Worm (Caenorhabditis elegans) whole organism, L2 larva: ENCODE measurements around the gene mrpl-51.

Experiments
- C34F6.9 ChIP-seq: fragments of 150-350 bp; optimal IDR thresholded peaks from 2 replicates; lab custom pipeline; 2014; ENCODE audit warnings: missing biosample characterization, missing genetic modification characterization
- F13H6.1 ChIP-seq: sonication (generic microtip); optimal IDR thresholded peaks from 2 replicates; lab custom pipeline; 2016; ENCODE audit warnings: missing genetic modification characterization, missing compliant biosample characterization
- R02D3.7 ChIP-seq: fragments of 150-350 bp; optimal IDR thresholded peaks from 2 replicates; lab custom pipeline; 2014; ENCODE audit warnings: missing biosample characterization, missing genetic modification characterization
- Y55F3AM.14 ChIP-seq: fragments of 200-800 bp; sonication (Bioruptor generic); optimal IDR thresholded peaks from 2 replicates; lab custom pipeline; 2018; ENCODE audit warnings: mild to moderate bottlenecking, missing genetic modification characterization, missing compliant biosample characterization
- ZK546.5 ChIP-seq: sonication (generic microtip); optimal IDR thresholded peaks from 2 replicates; lab custom pipeline; 2017; ENCODE audit warnings: missing biosample characterization, missing genetic modification characterization
- alr-1 ChIP-seq: fragments of 150-350 bp; optimal IDR thresholded peaks from 2 replicates; lab custom pipeline; 2014; ENCODE audit warnings: missing biosample characterization, missing genetic modification characterization
- aly-2 ChIP-seq: fragments of 150-350 bp; optimal IDR thresholded peaks from 2 replicates; lab custom pipeline; 2014; ENCODE audit warnings: missing biosample characterization, missing genetic modification characterization
- blmp-1 ChIP-seq: sonication (generic microtip); optimal IDR thresholded peaks from 2 replicates; lab custom pipeline; 2017; ENCODE audit warnings: missing genetic modification characterization, mild to moderate bottlenecking, missing compliant biosample characterization, antibody characterized with exemption, moderate library complexity; ENCODE audit not compliant: insufficient read depth
- ceh-82 ChIP-seq: fragments of 150-350 bp; optimal IDR thresholded peaks from 2 replicates; lab custom pipeline; 2014; ENCODE audit warnings: missing biosample characterization, missing genetic modification characterization
- crh-2 ChIP-seq: sonication (generic microtip); optimal IDR thresholded peaks from 2 replicates; lab custom pipeline; 2017; ENCODE audit warnings: missing biosample characterization, missing genetic modification characterization
- dmd-4 ChIP-seq: sonication (generic microtip); optimal IDR thresholded peaks from 2 replicates; lab custom pipeline; 2017; ENCODE audit warnings: missing biosample characterization, missing genetic modification characterization
- egl-27 ChIP-seq: sonication (generic microtip); optimal IDR thresholded peaks from 3 replicates; lab custom pipeline; 2017; ENCODE audit warnings: missing biosample characterization, missing genetic modification reagents, missing genetic modification characterization
- elt-1 ChIP-seq: fragments of 150-350 bp; optimal IDR thresholded peaks from 2 replicates; lab custom pipeline; 2014; ENCODE audit warnings: missing biosample characterization, missing genetic modification characterization
- fos-1 ChIP-seq: fragments of 150-350 bp; optimal IDR thresholded peaks from 2 replicates; lab custom pipeline; 2014; ENCODE audit warnings: missing biosample characterization, missing genetic modification characterization
- lin-11 ChIP-seq: fragments of 150-350 bp; sonication (generic microtip); optimal IDR thresholded peaks from 2 replicates; lab custom pipeline; 2014; ENCODE audit warnings: missing biosample characterization, missing genetic modification characterization, inconsistent platforms, mixed read lengths
- lin-13 ChIP-seq: fragments of 150-350 bp; optimal IDR thresholded peaks from 2 replicates; lab custom pipeline; 2014; ENCODE audit warnings: missing biosample characterization, missing genetic modification reagents, missing genetic modification characterization
- lin-39 ChIP-seq: fragments of 150-350 bp; optimal IDR thresholded peaks from 2 replicates; lab custom pipeline; 2014; ENCODE audit warnings: missing biosample characterization, missing genetic modification reagents, missing genetic modification characterization
- lsy-2 ChIP-seq, 2 experiments: fragments of 150-350 bp in 1 of 2; sonication (generic microtip) in 1 of 2; optimal IDR thresholded peaks; 2 replicates each; lab custom pipeline; 2014 to 2017; ENCODE audit warnings: missing biosample characterization in 2 of 2, missing genetic modification characterization in 2 of 2
- mab-5 ChIP-seq: fragments of 150-350 bp; optimal IDR thresholded peaks from 2 replicates; lab custom pipeline; 2014; ENCODE audit warnings: missing biosample characterization, missing genetic modification characterization
- mdl-1 ChIP-seq, 2 experiments: fragments of 150-350 bp in 1 of 2; sonication (generic microtip) in 1 of 2; optimal IDR thresholded peaks; 2 replicates each; lab custom pipeline; 2017; ENCODE audit warnings: missing biosample characterization in 2 of 2, missing genetic modification characterization in 2 of 2
- nhr-10 ChIP-seq: sonication (generic microtip); optimal IDR thresholded peaks from 2 replicates; lab custom pipeline; 2017; ENCODE audit warnings: missing biosample characterization, missing genetic modification characterization
- nhr-11 ChIP-seq: fragments of 150-350 bp; optimal IDR thresholded peaks from 2 replicates; lab custom pipeline; 2014; ENCODE audit warnings: missing biosample characterization, missing genetic modification characterization
- nhr-12 ChIP-seq: fragments of 150-350 bp; optimal IDR thresholded peaks from 2 replicates; lab custom pipeline; 2014; ENCODE audit warnings: missing biosample characterization, missing genetic modification characterization
- nhr-129 ChIP-seq: fragments of 150-350 bp; optimal IDR thresholded peaks from 2 replicates; lab custom pipeline; 2014; ENCODE audit warnings: missing biosample characterization, missing genetic modification characterization
- nhr-21 ChIP-seq: fragments of 150-350 bp; optimal IDR thresholded peaks from 2 replicates; lab custom pipeline; 2014; ENCODE audit warnings: missing biosample characterization, missing genetic modification characterization
- nhr-237 ChIP-seq: fragments of 150-350 bp; optimal IDR thresholded peaks from 2 replicates; lab custom pipeline; 2014; ENCODE audit warnings: missing biosample characterization, missing genetic modification characterization
- nhr-25 ChIP-seq: fragments of 150-350 bp; sonication (generic microtip); optimal IDR thresholded peaks from 3 replicates; lab custom pipeline; 2014; ENCODE audit warnings: missing biosample characterization, missing genetic modification characterization
- nhr-6 ChIP-seq: fragments of 150-350 bp; optimal IDR thresholded peaks from 2 replicates; lab custom pipeline; 2014; ENCODE audit warnings: missing biosample characterization, missing genetic modification characterization
- nhr-77 ChIP-seq: fragments of 150-350 bp; optimal IDR thresholded peaks from 2 replicates; lab custom pipeline; 2014; ENCODE audit warnings: missing biosample characterization, missing genetic modification characterization
- sma-3 ChIP-seq: sonication (generic microtip); optimal IDR thresholded peaks from 2 replicates; lab custom pipeline; 2016; ENCODE audit warnings: missing genetic modification reagents, missing genetic modification characterization, missing compliant biosample characterization
- sma-9 ChIP-seq, 2 experiments: fragments of 150-350 bp in 1 of 2; sonication (generic microtip) in 1 of 2; optimal IDR thresholded peaks; 2 replicates each; lab custom pipeline; 2014 to 2016; ENCODE audit warnings: missing genetic modification characterization in 2 of 2, mild to moderate bottlenecking in 1 of 2, missing biosample characterization in 1 of 2, missing compliant biosample characterization in 1 of 2, missing genetic modification reagents in 1 of 2, moderate library complexity in 1 of 2
- snpc-4 ChIP-seq: fragments of 150-350 bp; optimal IDR thresholded peaks from 2 replicates; lab custom pipeline; 2014; ENCODE audit warnings: missing biosample characterization, missing genetic modification characterization
- unc-62 ChIP-seq: fragments of 150-350 bp; optimal IDR thresholded peaks from 2 replicates; lab custom pipeline; 2014; ENCODE audit warnings: missing biosample characterization, missing genetic modification reagents, missing genetic modification characterization
- zag-1 ChIP-seq: fragments of 150-350 bp; optimal IDR thresholded peaks from 2 replicates; lab custom pipeline; 2014; ENCODE audit warnings: missing biosample characterization, missing genetic modification characterization
- ztf-1 ChIP-seq: fragments of 200-800 bp; sonication (Bioruptor generic); conservative IDR thresholded peaks from 2 replicates; pipeline ENCODE4 v1.3.6; 2022; ENCODE audit warnings: missing genetic modification characterization, missing compliant biosample characterization

Gene mrpl-51

DNA sequence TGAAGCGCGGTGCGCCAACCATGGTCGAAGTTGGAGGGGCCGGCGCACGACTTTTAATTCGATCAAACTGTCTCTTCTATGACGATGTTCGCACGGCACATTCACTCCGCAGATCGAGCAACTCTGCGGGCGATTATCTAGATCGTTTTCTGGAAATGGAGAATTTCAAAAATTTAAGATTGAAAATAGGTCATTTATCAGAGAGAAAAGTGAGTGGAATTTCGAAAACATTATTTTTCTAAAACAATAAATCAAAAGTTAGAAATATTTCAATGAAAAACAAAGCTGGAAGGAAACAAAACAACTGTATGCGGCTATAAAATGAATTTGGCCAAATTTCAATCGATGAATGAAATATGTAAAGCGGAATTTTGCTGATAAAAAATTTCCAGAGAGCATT lies 20.3 kb upstream of the mrpl-51 start, which contains the start of the genes ZK617.26 and unc-22:
Gene ZK617.26, minus strand, starts transcription at position 101 of the 400 bp plus-strand sequence.
Gene unc-22, minus strand, starts transcription at position 149 of the 400 bp plus-strand sequence.
- TF ChIP-seq dmd-4 (no peak), blmp-1 (no peak), fos-1 (tag; lab: Kevin White, UChicago) (no peak), nhr-10 (tag; lab: Kevin White, UChicago) (no peak), ZK546.5 (tag; lab: Kevin White, UChicago) (no peak), crh-2 (tag; lab: Kevin White, UChicago) (no peak), lin-39 (tag; lab: Kevin White, UChicago) (no peak), mdl-1 (tag; optimal IDR thresholded peaks at IDR 0.05; lab: Kevin White, UChicago) (no peak)

DNA sequence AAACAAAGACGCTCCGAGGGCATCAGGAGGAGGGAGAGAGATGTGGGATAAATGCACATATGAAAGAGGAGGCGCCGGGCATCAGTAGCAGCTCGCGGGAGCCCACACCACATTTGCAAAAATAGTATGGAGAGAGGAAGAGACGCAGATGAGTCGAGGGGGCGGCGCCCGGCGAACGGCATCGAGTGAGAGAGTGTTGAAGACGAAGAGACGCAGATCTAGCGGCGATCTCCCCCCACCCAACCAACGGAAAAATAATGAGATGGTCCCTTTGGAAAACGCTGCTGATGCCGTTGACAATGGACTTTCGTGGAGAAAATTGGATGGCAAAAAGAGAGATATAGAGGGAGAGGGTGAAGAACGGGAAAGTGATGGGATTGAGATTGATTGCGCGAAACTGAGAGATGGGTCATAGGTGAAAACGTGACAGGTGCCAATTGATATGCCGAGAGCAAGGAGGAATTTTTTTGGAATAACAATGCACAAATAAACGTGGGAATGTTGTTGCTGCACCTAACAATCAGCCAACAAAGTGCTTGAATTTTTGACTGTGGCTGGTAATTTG lies 18.6 kb upstream of the mrpl-51 start:
- no peak for TF ChIP-seq aly-2 (tag; lab: Kevin White, UChicago)
- peak; percentile 68 for TF ChIP-seq sma-9 (GFP tag; optimal IDR thresholded peaks at IDR 0.05; lab: Kevin White, UChicago)
- TF ChIP-seq sma-9 (tag; optimal IDR thresholded peaks at IDR 0.05; lab: Kevin White, UChicago), result no peak
- TF ChIP-seq C34F6.9 (tag; lab: Kevin White, UChicago), result no peak
- no peak for TF ChIP-seq lin-11 (tag; lab: Kevin White, UChicago)
- no peak for TF ChIP-seq crh-2 (tag; lab: Kevin White, UChicago)
- no peak for TF ChIP-seq alr-1 (tag; lab: Kevin White, UChicago)
- no peak for TF ChIP-seq elt-1 (tag; lab: Kevin White, UChicago)
- TF ChIP-seq ceh-82 (tag; lab: Kevin White, UChicago), result no peak
- TF ChIP-seq F13H6.1 (tag; lab: Kevin White, UChicago), result peak; percentile 80
- peak in 1 of 2 experiments; percentile 6 for TF ChIP-seq lsy-2 (tag; optimal IDR thresholded peaks at IDR 0.05; lab: Kevin White, UChicago)
- TF ChIP-seq nhr-129 (tag; lab: Kevin White, UChicago), result peak; percentile 72
- peak; percentile 18 for TF ChIP-seq mab-5 (tag; lab: Kevin White, UChicago)
- no peak for TF ChIP-seq nhr-6 (tag; lab: Kevin White, UChicago)
- TF ChIP-seq, all 48 proteins: peak for 5

DNA sequence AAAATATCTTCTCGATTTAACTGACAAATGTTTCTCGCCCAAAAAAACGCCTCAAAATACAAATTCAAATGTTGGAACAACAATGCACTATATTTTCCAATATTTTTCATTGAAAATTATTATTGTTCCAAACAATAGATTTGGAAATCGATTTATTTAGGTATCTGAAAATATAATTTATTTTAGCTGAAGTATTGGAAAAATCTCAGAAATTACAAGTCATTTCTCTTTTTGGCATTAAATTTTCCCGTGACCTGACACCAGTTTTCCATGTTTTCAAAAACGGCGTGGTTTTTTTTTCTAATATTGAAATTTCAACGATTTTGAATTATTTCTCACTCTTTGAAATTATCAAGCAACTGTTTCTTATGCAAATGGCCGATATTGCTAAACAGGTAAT lies 18.0 kb upstream of the mrpl-51 start, which contains the start of gene spe-17:
Gene spe-17, plus strand, starts transcription at position 301 of the 400 bp plus-strand sequence.
- TF ChIP-seq nhr-6 (tag; lab: Kevin White, UChicago), result no peak
- TF ChIP-seq nhr-10 (tag; lab: Kevin White, UChicago), result no peak
- no peak for TF ChIP-seq nhr-25 (tag; lab: Kevin White, UChicago)
- no peak for TF ChIP-seq nhr-11 (tag; lab: Kevin White, UChicago)
- TF ChIP-seq crh-2 (tag; lab: Kevin White, UChicago), result no peak
- no peak for TF ChIP-seq ZK546.5 (tag; lab: Kevin White, UChicago)
- TF ChIP-seq blmp-1, result no peak
- no peak for TF ChIP-seq nhr-237 (tag; lab: Kevin White, UChicago)
- TF ChIP-seq F13H6.1 (tag; lab: Kevin White, UChicago), result no peak
- TF ChIP-seq egl-27 (tag; lab: Kevin White, UChicago), result no peak
- TF ChIP-seq sma-3 (GFP tag; lab: Kevin White, UChicago), result no peak
- no peak for TF ChIP-seq unc-62 (GFP tag; lab: Kevin White, UChicago)
- TF ChIP-seq nhr-77 (tag; lab: Kevin White, UChicago), result no peak
- TF ChIP-seq lin-39 (tag; lab: Kevin White, UChicago), result no peak
- TF ChIP-seq lsy-2 (tag; optimal IDR thresholded peaks at IDR 0.05; lab: Kevin White, UChicago), result no peak
- no peak for TF ChIP-seq nhr-129 (tag; lab: Kevin White, UChicago)
- no peak for TF ChIP-seq lin-13 (GFP tag; lab: Kevin White, UChicago)
- no peak for TF ChIP-seq ztf-1 (GFP tag; lab: Robert Waterston, UW)

ce11 chrIV:12015586-12015985 lies 15.5 kb upstream of the mrpl-51 start, which contains the start of gene lips-6:
lips-6 (minus strand) TSS chrIV:12015686.
- TF ChIP-seq nhr-25 (tag; lab: Kevin White, UChicago) (no peak), zag-1 (tag; lab: Kevin White, UChicago) (no peak), Y55F3AM.14 (no peak), dmd-4 (no peak), nhr-12 (tag; lab: Kevin White, UChicago) (no peak), R02D3.7 (no peak), nhr-21 (tag; lab: Kevin White, UChicago) (no peak), snpc-4 (tag; lab: Kevin White, UChicago) (no peak), sma-3 (GFP tag; lab: Kevin White, UChicago) (no peak), lin-13 (GFP tag; lab: Kevin White, UChicago) (no peak), blmp-1 (no peak), nhr-129 (tag; lab: Kevin White, UChicago) (no peak), ceh-82 (tag; lab: Kevin White, UChicago) (no peak)
